Worm (Caenorhabditis elegans) whole organism, midembryonic: ENCODE data around the gene F38E9.6.

Source experiments
- T22C8.4 ChIP-seq: fragments of 200-800 bp; sonication (Bioruptor generic); IDR thresholded peaks from 2 replicates; pipeline ENCODE4 v1.3.6; 2022; ENCODE audit warnings: missing genetic modification characterization, missing compliant biosample characterization
- cog-1 ChIP-seq: sonication (generic microtip); optimal IDR thresholded peaks from 2 replicates; lab custom pipeline; 2016; ENCODE audit warnings: missing genetic modification characterization, missing compliant biosample characterization
- flt-1 ChIP-seq: fragments of 200-800 bp; sonication (Bioruptor generic); IDR thresholded peaks from 2 replicates; pipeline ENCODE4 v1.3.6; 2022; ENCODE audit warnings: missing genetic modification characterization, missing compliant biosample characterization
- klf-2 ChIP-seq: fragments of 200-800 bp; sonication (Bioruptor generic); conservative IDR thresholded peaks from 2 replicates; pipeline ENCODE4 v1.3.6; 2022; ENCODE audit warnings: missing genetic modification reagents, missing genetic modification characterization, missing compliant biosample characterization
- med-1 ChIP-seq: sonication (generic microtip); optimal IDR thresholded peaks from 2 replicates; lab custom pipeline; 2017; ENCODE audit warnings: missing genetic modification characterization, mild to moderate bottlenecking, missing compliant biosample characterization, antibody characterized with exemption, missing genetic modification reagents; ENCODE audit not compliant: insufficient read depth
- ref-1 ChIP-seq: fragments of 200-800 bp; sonication (Bioruptor generic); conservative IDR thresholded peaks from 2 replicates; pipeline ENCODE4 v1.3.6; 2022; ENCODE audit warnings: missing genetic modification reagents, missing genetic modification characterization, missing compliant biosample characterization
- tab-1 ChIP-seq: fragments of 200-800 bp; sonication (Bioruptor generic); IDR thresholded peaks from 2 replicates; pipeline ENCODE4 v1.3.6; 2022; ENCODE audit warnings: missing genetic modification characterization, missing compliant biosample characterization
- ztf-23 ChIP-seq: fragments of 200-800 bp; sonication (Bioruptor generic); IDR thresholded peaks from 2 replicates; pipeline ENCODE4 v1.3.6; 2022; ENCODE audit warnings: missing genetic modification reagents, missing genetic modification characterization, missing compliant biosample characterization
- ztf-29 ChIP-seq: fragments of 200-800 bp; sonication (Bioruptor generic); IDR thresholded peaks from 2 replicates; pipeline ENCODE4 v1.3.6; 2022; ENCODE audit warnings: missing genetic modification reagents, missing genetic modification characterization, missing compliant biosample characterization

DNA sequence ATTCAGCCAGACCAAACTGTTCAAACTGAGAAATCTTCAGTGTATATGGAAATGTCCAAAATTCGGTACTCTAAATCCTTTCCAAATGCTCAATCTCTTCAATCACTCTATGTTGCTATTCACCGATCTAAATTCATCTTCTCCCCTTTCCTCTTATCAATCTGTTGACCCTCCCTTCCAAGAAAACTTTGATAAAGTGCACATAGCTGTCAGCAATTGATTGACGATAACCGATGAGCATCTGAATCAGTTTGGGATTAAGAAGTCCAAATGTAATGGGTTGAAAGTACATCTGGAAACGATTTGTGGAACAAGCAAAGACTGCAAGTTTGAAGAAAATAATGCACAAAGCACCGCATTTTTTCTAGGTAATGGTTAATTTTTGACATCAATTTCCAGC, 42.3 kb upstream of the F38E9.6 start:
- TF ChIP-seq tab-1, result no peak
- TF ChIP-seq ref-1, result no peak
- no peak for TF ChIP-seq cog-1 (tag; lab: Kevin White, UChicago)
- no peak for TF ChIP-seq ztf-29 (GFP tag; lab: Robert Waterston, UW)
- no peak for TF ChIP-seq ztf-23 (GFP tag; lab: Robert Waterston, UW)
- no peak for TF ChIP-seq T22C8.4
- TF ChIP-seq flt-1 (GFP tag; lab: Robert Waterston, UW), result no peak
- TF ChIP-seq klf-2, result no peak
- TF ChIP-seq med-1 (GFP tag; lab: Kevin White, UChicago), result no peak
